Worm (Caenorhabditis elegans): Measurements from ENCODE around the gene F08F3.8.
A peak's percentile ranks its signal among the peaks of the same experiment; 100 is the strongest.

F08F3.8 gene

DNA sequence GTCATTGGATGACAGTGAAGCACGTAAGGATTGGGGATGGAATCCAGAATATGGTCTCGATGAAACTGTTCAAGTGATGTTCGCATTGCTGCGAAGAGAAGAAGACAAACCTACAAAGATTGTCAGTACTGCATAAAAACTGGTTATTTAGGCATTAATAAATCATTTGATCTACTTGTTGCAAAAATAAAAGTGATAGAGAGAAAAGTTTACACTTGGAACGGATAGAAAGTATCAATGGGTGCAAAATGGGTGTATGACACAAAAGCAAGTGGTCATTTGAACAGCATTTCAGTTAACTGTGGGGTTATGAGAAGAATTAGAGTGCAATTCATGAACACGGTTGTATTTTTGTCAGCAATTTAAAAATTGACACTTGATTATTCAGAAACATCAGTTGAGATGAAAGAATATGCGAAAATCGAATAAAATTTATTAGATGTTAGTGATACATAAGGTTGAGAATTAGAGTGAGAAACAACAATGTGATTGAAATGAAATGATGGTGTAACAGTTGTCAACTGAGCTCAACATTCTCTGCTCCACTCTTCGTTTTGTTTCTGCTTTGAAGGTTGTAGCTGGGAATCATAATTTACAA is 19.5 kb downstream of the F08F3.8 start, which contains the start of gene F08F3.10:
Gene F08F3.10, plus strand, starts transcription at position 548 of the 598 bp plus-strand sequence.
- TF ChIP-seq B0336.3 (GFP tag; IDR thresholded peaks at IDR 0.05) (no peak), ceh-100 (GFP tag; IDR thresholded peaks at IDR 0.05) (no peak), B0019.2 (GFP tag; conservative IDR thresholded peaks at IDR 0.05) (no peak), aptf-2 (GFP tag; conservative IDR thresholded peaks at IDR 0.05) (no peak), unc-62 (GFP tag; optimal IDR thresholded peaks at IDR 0.05) (no peak), nfya-1 (tag; optimal IDR thresholded peaks at IDR 0.05; ENCODE audit: borderline replicate concordance, insufficient read depth) (no peak), dpl-1 (GFP tag; optimal IDR thresholded peaks at IDR 0.05) (no peak), nhr-80 (tag; optimal IDR thresholded peaks at IDR 0.05) (no peak), F22D6.2 (tag; optimal IDR thresholded peaks at IDR 0.05) (no peak), K12H6.12 (tag; optimal IDR thresholded peaks at IDR 0.05) (no peak), ztf-18 (tag; optimal IDR thresholded peaks at IDR 0.05) (no peak), ztf-25 (GFP tag; IDR thresholded peaks at IDR 0.05) (no peak), ceh-91 (GFP tag; IDR thresholded peaks at IDR 0.05) (no peak), egrh-3 (GFP tag; IDR thresholded peaks at IDR 0.05) (no peak), mel-28 (tag; optimal IDR thresholded peaks at IDR 0.05; ENCODE audit: borderline replicate concordance) (no peak), zfh-2 (GFP tag; conservative IDR thresholded peaks at IDR 0.05) (no peak), Y56A3A.18 (GFP tag; IDR thresholded peaks at IDR 0.05) (no peak), ztf-28 (GFP tag; IDR thresholded peaks at IDR 0.05) (no peak), sea-2 (GFP tag; IDR thresholded peaks at IDR 0.05) (no peak), Y79H2A.3 (GFP tag; conservative IDR thresholded peaks at IDR 0.05) (no peak)

DNA sequence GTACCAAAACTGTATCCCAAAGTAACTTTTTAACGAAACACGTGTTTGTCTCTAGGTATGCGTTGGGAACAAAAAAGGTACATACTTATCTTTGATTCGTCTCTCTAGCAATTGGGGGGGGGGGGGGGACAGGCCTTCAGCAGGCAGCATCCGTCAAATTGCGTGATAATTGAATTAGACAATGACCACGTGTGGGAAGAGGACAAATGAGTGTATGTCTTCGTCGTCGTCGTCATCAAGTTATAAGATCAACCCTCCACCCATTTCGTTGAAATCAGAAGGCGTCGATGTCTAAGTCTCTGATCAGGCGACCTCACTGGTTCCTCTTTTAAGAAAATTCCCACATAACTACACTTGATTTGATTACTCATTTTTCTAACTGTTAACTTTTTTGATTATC is 21.7 kb downstream of the F08F3.8 start, which contains the start of gene F08F3.4:
Gene F08F3.4, plus strand, starts transcription at position 277 of the 400 bp plus-strand sequence.
- TF ChIP-seq tbp1 (GFP tag; optimal IDR thresholded peaks at IDR 0.05) (no peak), atf-7 (tag; optimal IDR thresholded peaks at IDR 0.05) (peak; percentile 5), cebp-1 (GFP tag; IDR thresholded peaks at IDR 0.05) (no peak), cebp-1 (tag; optimal IDR thresholded peaks at IDR 0.05) (peak; percentile 35), xnd-1 (tag; optimal IDR thresholded peaks at IDR 0.05) (no peak), hlh-12 (tag; optimal IDR thresholded peaks at IDR 0.05) (no peak), B0336.3 (GFP tag; IDR thresholded peaks at IDR 0.05) (0 out of 2 replicates have a peak, but pooled peaks have one; percentile 20), somi-1 (GFP tag; optimal IDR thresholded peaks at IDR 0.05) (peak; percentile 91), K11D2.4 (GFP tag; IDR thresholded peaks at IDR 0.05) (0 out of 2 replicates have a peak, but pooled peaks have one; percentile 37), nfyb-1 (GFP tag; IDR thresholded peaks at IDR 0.05) (peak; percentile 46; the same call in 1 of the 2 replicates), aptf-2 (GFP tag; conservative IDR thresholded peaks at IDR 0.05) (no peak), C06A6.2 (GFP tag; conservative IDR thresholded peaks at IDR 0.05) (peak; percentile 51; the same call in 1 of the 2 replicates), lin-26 (GFP tag; IDR thresholded peaks at IDR 0.05) (peak; percentile 55; the same call in 1 of the 2 replicates), lin-40 (tag; optimal IDR thresholded peaks at IDR 0.05) (peak; percentile 25), ztf-26 (tag; optimal IDR thresholded peaks at IDR 0.05) (peak; percentile 93), chd-7 (tag; optimal IDR thresholded peaks at IDR 0.05) (peak; percentile 17)

DNA sequence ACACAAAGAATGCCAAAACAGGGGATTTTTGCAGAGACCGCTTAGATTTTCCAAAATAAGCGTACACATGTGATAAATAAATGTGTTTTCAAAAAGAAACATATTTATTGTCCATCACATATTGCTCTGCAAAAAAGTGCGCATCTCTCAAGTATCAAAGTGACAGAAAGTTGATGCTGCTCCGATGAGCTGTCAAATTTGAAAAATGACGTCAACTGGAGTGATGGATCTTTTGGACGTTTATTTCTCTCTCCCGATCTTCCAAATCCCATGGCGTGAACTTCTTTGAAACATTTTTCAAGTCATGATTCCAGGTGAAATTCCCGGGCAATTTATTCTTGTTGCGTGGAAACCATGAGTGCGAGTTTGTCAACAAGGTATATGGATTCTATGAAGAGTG is 23.5 kb downstream of the F08F3.8 start:
- TF ChIP-seq nhr-90 (tag; optimal IDR thresholded peaks at IDR 0.05): no peak
- TF ChIP-seq K12H6.12 (tag; optimal IDR thresholded peaks at IDR 0.05): peak; percentile 10

DNA sequence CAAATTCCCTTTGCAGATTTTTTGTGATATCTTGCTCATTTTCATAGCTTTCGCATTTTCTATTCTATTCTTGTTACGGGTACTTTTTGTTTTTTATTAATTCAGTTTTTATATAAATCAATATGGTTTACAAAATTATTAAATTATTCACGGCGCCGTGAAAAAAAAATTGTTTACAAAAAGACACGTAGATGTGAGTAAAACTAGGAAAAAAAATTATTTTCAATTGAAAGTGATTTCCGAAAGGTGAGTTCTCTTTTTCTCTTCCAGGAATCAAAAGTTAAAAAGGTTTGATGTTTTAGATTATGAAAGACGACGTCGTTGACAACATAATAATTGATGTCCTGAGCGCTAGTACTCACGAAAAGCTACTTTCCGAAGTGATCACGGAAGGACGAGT is 24.2 kb downstream of the F08F3.8 start, which contains the start of gene C25A6.1:
Gene C25A6.1, plus strand, starts transcription at position 301 of the 400 bp plus-strand sequence.
- TF ChIP-seq F37B4.10 (GFP tag; IDR thresholded peaks at IDR 0.05) (no peak), somi-1 (GFP tag; optimal IDR thresholded peaks at IDR 0.05) (no peak), hlh-12 (tag; optimal IDR thresholded peaks at IDR 0.05) (no peak), K11D2.4 (GFP tag; IDR thresholded peaks at IDR 0.05) (no peak), mes-4 (tag; optimal IDR thresholded peaks at IDR 0.05) (no peak), hmg-20 (GFP tag; IDR thresholded peaks at IDR 0.05) (no peak), let-607 (tag; optimal IDR thresholded peaks at IDR 0.05) (no peak), bed-2 (GFP tag; IDR thresholded peaks at IDR 0.05) (no peak), F33H1.4 (GFP tag; IDR thresholded peaks at IDR 0.05) (no peak), ztf-3 (GFP tag; optimal IDR thresholded peaks at IDR 0.05) (no peak), Y53G8AR.9 (GFP tag; conservative IDR thresholded peaks at IDR 0.05) (no peak), ceh-91 (GFP tag; IDR thresholded peaks at IDR 0.05) (no peak), Y53F4B.3 (GFP tag; IDR thresholded peaks at IDR 0.05) (no peak), nhr-120 (GFP tag; IDR thresholded peaks at IDR 0.05) (no peak)
